Worm (Caenorhabditis elegans) whole organism, L1 larva: ENCODE data around the gene C47E8.4.
A peak's percentile ranks its signal among the peaks of the same experiment; 100 is the strongest.

Experiments
- C16A3.4 ChIP-seq: fragments of 150-350 bp; optimal IDR thresholded peaks from 2 replicates; lab custom pipeline; 2014; ENCODE audit warnings: missing biosample characterization, missing genetic modification characterization
- F16B12.6 ChIP-seq: fragments of 150-350 bp; optimal IDR thresholded peaks from 2 replicates; lab custom pipeline; 2014; ENCODE audit warnings: missing biosample characterization, missing genetic modification characterization
- Y116A8C.19 ChIP-seq: sonication (generic microtip); optimal IDR thresholded peaks from 2 replicates; lab custom pipeline; 2016; ENCODE audit warnings: missing compliant biosample characterization, missing genetic modification characterization, borderline replicate concordance
- alr-1 ChIP-seq: fragments of 200-800 bp; sonication (Bioruptor generic); optimal IDR thresholded peaks from 2 replicates; lab custom pipeline; 2018; ENCODE audit warnings: borderline replicate concordance, mild to moderate bottlenecking, missing genetic modification characterization, missing compliant biosample characterization
- blmp-1 ChIP-seq: fragments of 150-350 bp; optimal IDR thresholded peaks from 2 replicates; lab custom pipeline; 2014; ENCODE audit warnings: missing biosample characterization, missing genetic modification characterization
- ceh-63 ChIP-seq: fragments of 200-800 bp; sonication (Bioruptor generic); optimal IDR thresholded peaks from 2 replicates; lab custom pipeline; 2018; ENCODE audit warnings: mild to moderate bottlenecking, missing genetic modification characterization, missing compliant biosample characterization
- ceh-82 ChIP-seq, 3 experiments: fragments of 150-350 bp in 1 of 3; sonication (generic microtip) in 2 of 3; optimal IDR thresholded peaks; 2 replicates each; lab custom pipeline; 2014 to 2017; ENCODE audit warnings: missing biosample characterization in 3 of 3, missing genetic modification characterization in 3 of 3
- ceh-88 ChIP-seq: fragments of 200-800 bp; sonication (Bioruptor generic); IDR thresholded peaks from 2 replicates; pipeline ENCODE4 v1.3.6; 2022; ENCODE audit warnings: missing genetic modification characterization, missing compliant biosample characterization
- ceh-90 ChIP-seq: sonication (generic microtip); optimal IDR thresholded peaks from 2 replicates; lab custom pipeline; 2016; ENCODE audit warnings: missing genetic modification characterization, missing compliant biosample characterization
- ces-1 ChIP-seq: fragments of 150-350 bp; optimal IDR thresholded peaks from 2 replicates; lab custom pipeline; 2014; ENCODE audit warnings: missing biosample characterization, missing genetic modification reagents, missing genetic modification characterization
- dsc-1 ChIP-seq: sonication (generic microtip); optimal IDR thresholded peaks from 2 replicates; lab custom pipeline; 2016; ENCODE audit warnings: mild to moderate bottlenecking, missing genetic modification characterization, missing compliant biosample characterization
- efl-3 ChIP-seq: fragments of 200-800 bp; sonication (Bioruptor generic); optimal IDR thresholded peaks from 2 replicates; lab custom pipeline; 2018; ENCODE audit warnings: mild to moderate bottlenecking, missing genetic modification characterization, missing compliant biosample characterization
- egl-27 ChIP-seq, 2 experiments: fragments of 150-350 bp in 1 of 2; sonication (generic microtip); optimal IDR thresholded peaks; 3 replicates each; lab custom pipeline; 2017 to 2018; ENCODE audit warnings: missing biosample characterization in 2 of 2, missing genetic modification characterization in 2 of 2, missing genetic modification reagents in 2 of 2
- elt-2 ChIP-seq: sonication (generic microtip); optimal IDR thresholded peaks from 2 replicates; lab custom pipeline; 2016; ENCODE audit warnings: missing genetic modification characterization, mild to moderate bottlenecking, inconsistent platforms, missing compliant biosample characterization, missing genetic modification reagents
- ets-5 ChIP-seq: fragments of 200-800 bp; sonication (Bioruptor generic); IDR thresholded peaks from 2 replicates; pipeline ENCODE4 v1.3.6; 2022; ENCODE audit warnings: missing genetic modification characterization, missing compliant biosample characterization
- fkh-10 ChIP-seq: sonication (generic microtip); optimal IDR thresholded peaks from 2 replicates; lab custom pipeline; 2017; ENCODE audit warnings: missing biosample characterization, missing genetic modification reagents, missing genetic modification characterization
- fkh-4 ChIP-seq: sonication (generic microtip); optimal IDR thresholded peaks from 2 replicates; lab custom pipeline; 2016; ENCODE audit warnings: missing compliant biosample characterization, missing genetic modification characterization, borderline replicate concordance
- fos-1 ChIP-seq: fragments of 150-350 bp; optimal IDR thresholded peaks from 2 replicates; lab custom pipeline; 2014; ENCODE audit warnings: missing biosample characterization, missing genetic modification characterization
- hlh-17 ChIP-seq: fragments of 200-800 bp; sonication (Bioruptor generic); optimal IDR thresholded peaks from 2 replicates; lab custom pipeline; 2018; ENCODE audit warnings: missing genetic modification characterization, mild to moderate bottlenecking, missing compliant biosample characterization, moderate library complexity, borderline replicate concordance
- irx-1 ChIP-seq: sonication (generic microtip); optimal IDR thresholded peaks from 2 replicates; lab custom pipeline; 2016; ENCODE audit warnings: missing genetic modification characterization, missing compliant biosample characterization
- isw-1 ChIP-seq: fragments of 200-800 bp; sonication (Bioruptor generic); IDR thresholded peaks from 2 replicates; pipeline ENCODE4 v1.3.6; 2022; ENCODE audit warnings: missing genetic modification characterization, missing compliant biosample characterization
- lin-15B ChIP-seq: fragments of 150-350 bp; sonication (generic microtip); optimal IDR thresholded peaks from 3 replicates; lab custom pipeline; 2014; ENCODE audit warnings: missing biosample characterization, missing genetic modification characterization
- lir-3 ChIP-seq: sonication (generic microtip); optimal IDR thresholded peaks from 2 replicates; lab custom pipeline; 2016; ENCODE audit warnings: mild to moderate bottlenecking, missing genetic modification characterization, moderate library complexity, missing compliant biosample characterization; ENCODE audit not compliant: poor library complexity
- mdl-1 ChIP-seq, 2 experiments: fragments of 150-350 bp; optimal IDR thresholded peaks; 2 replicates each; lab custom pipeline; 2014 to 2017; ENCODE audit warnings: missing biosample characterization in 2 of 2, missing genetic modification characterization in 2 of 2, inconsistent platforms in 1 of 2
- mef-2 ChIP-seq: fragments of 150-350 bp; optimal IDR thresholded peaks from 2 replicates; lab custom pipeline; 2014; ENCODE audit warnings: missing biosample characterization, missing genetic modification characterization
- mep-1 ChIP-seq: fragments of 150-350 bp; optimal IDR thresholded peaks from 2 replicates; lab custom pipeline; 2014; ENCODE audit warnings: missing biosample characterization, missing genetic modification characterization
- nhr-19 ChIP-seq: fragments of 200-800 bp; sonication (Bioruptor generic); conservative IDR thresholded peaks from 2 replicates; pipeline ENCODE4 v1.3.6; 2022; ENCODE audit warnings: missing genetic modification characterization, missing compliant biosample characterization
- nhr-20 ChIP-seq: sonication (generic microtip); optimal IDR thresholded peaks from 2 replicates; lab custom pipeline; 2016; ENCODE audit warnings: mild to moderate bottlenecking, missing genetic modification characterization, missing compliant biosample characterization
- nhr-237 ChIP-seq: fragments of 150-350 bp; optimal IDR thresholded peaks from 2 replicates; lab custom pipeline; 2014; ENCODE audit warnings: missing biosample characterization, missing genetic modification characterization
- nhr-28 ChIP-seq: fragments of 150-350 bp; optimal IDR thresholded peaks from 2 replicates; lab custom pipeline; 2014; ENCODE audit warnings: missing biosample characterization, missing genetic modification characterization
- nhr-47 ChIP-seq: sonication (generic microtip); optimal IDR thresholded peaks from 2 replicates; lab custom pipeline; 2016; ENCODE audit warnings: mild to moderate bottlenecking, missing genetic modification characterization, moderate library complexity, missing compliant biosample characterization
- nhr-76 ChIP-seq: sonication (generic microtip); optimal IDR thresholded peaks from 2 replicates; lab custom pipeline; 2017; ENCODE audit warnings: missing biosample characterization, missing genetic modification characterization
- nhr-84 ChIP-seq: sonication (generic microtip); optimal IDR thresholded peaks from 2 replicates; lab custom pipeline; 2017; ENCODE audit warnings: missing biosample characterization, missing genetic modification characterization
- pag-3 ChIP-seq: sonication (generic microtip); optimal IDR thresholded peaks from 2 replicates; lab custom pipeline; 2017; ENCODE audit warnings: missing genetic modification characterization, mild to moderate bottlenecking, missing compliant biosample characterization, antibody characterized with exemption, borderline replicate concordance; ENCODE audit not compliant: insufficient read depth
- pax-3 ChIP-seq: fragments of 200-800 bp; sonication (Bioruptor generic); optimal IDR thresholded peaks from 2 replicates; lab custom pipeline; 2018; ENCODE audit warnings: mild to moderate bottlenecking, missing genetic modification characterization, moderate library complexity, missing compliant biosample characterization
- pqm-1 ChIP-seq: sonication (generic microtip); optimal IDR thresholded peaks from 3 replicates; lab custom pipeline; 2017; ENCODE audit warnings: missing biosample characterization, missing genetic modification characterization
- rnt-1 ChIP-seq: sonication (generic microtip); optimal IDR thresholded peaks from 2 replicates; lab custom pipeline; 2016; ENCODE audit warnings: mild to moderate bottlenecking, missing genetic modification characterization, moderate library complexity, missing compliant biosample characterization
- skn-1 ChIP-seq: fragments of 150-350 bp; optimal IDR thresholded peaks from 2 replicates; lab custom pipeline; 2014; ENCODE audit warnings: missing biosample characterization, missing genetic modification characterization
- tbx-2 ChIP-seq: sonication (generic microtip); optimal IDR thresholded peaks from 2 replicates; lab custom pipeline; 2016; ENCODE audit warnings: missing genetic modification characterization, missing compliant biosample characterization
- unc-130 ChIP-seq: fragments of 150-350 bp; optimal IDR thresholded peaks from 2 replicates; lab custom pipeline; 2017; ENCODE audit warnings: missing biosample characterization, missing genetic modification characterization, inconsistent platforms
- unc-62 ChIP-seq: fragments of 150-350 bp; optimal IDR thresholded peaks from 2 replicates; lab custom pipeline; 2014; ENCODE audit warnings: missing biosample characterization, missing genetic modification reagents, missing genetic modification characterization
- unc-86 ChIP-seq: sonication (generic microtip); optimal IDR thresholded peaks from 2 replicates; lab custom pipeline; 2016; ENCODE audit warnings: missing genetic modification characterization, missing compliant biosample characterization
- unc-98 ChIP-seq: fragments of 200-800 bp; sonication (Bioruptor generic); IDR thresholded peaks from 2 replicates; pipeline ENCODE4 v1.3.6; 2022; ENCODE audit warnings: missing genetic modification characterization, missing compliant biosample characterization
- xbp-1 ChIP-seq: sonication (generic microtip); optimal IDR thresholded peaks from 2 replicates; lab custom pipeline; 2016; ENCODE audit warnings: missing genetic modification characterization, missing compliant biosample characterization
- zag-1 ChIP-seq: fragments of 150-350 bp; optimal IDR thresholded peaks from 2 replicates; lab custom pipeline; 2014; ENCODE audit warnings: missing biosample characterization, missing genetic modification characterization

Gene C47E8.4

DNA sequence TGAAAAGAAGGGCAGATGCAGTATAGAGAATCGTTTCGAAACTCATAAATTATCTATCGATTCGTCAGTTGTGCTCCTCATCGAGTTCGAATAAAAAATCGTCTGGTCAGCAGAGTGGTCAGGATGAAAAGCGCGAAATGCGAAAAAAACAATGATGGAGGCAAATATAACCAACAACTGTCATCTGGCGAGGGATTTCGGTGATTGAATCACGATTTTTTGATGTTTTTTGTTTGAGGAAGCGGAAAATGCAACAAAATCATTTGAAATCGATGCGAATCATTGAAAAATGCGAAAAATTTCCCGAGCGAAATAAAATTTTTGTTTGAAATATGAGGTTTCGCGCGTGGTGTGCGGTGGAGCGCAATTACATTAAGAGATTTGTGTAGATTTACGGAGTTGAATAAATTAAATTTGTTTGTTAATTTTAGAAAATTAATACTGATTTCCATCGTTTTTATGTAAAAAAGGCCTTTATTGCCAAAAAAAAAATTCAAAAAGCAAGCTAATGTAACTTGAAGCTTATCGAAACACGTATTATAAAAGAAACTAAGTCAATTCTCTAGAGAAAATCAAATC, 49.0 kb upstream of the C47E8.4 start, which contains the start of gene unc-61 (continued):
- TF ChIP-seq nhr-20 (tag; lab: Kevin White, UChicago) (peak; percentile 21), nhr-237 (tag; lab: Kevin White, UChicago) (no peak), unc-98 (GFP tag; lab: Robert Waterston, UW) (no peak), elt-2 (no peak), C16A3.4 (tag; lab: Kevin White, UChicago) (peak; percentile 26), mef-2 (no peak), ceh-90 (tag; lab: Kevin White, UChicago) (no peak), dsc-1 (tag; lab: Kevin White, UChicago) (no peak), hlh-17 (GFP tag; lab: Kevin White, UChicago) (no peak), ceh-82 (tag; optimal IDR thresholded peaks at IDR 0.05; lab: Kevin White, UChicago) (peak in 1 of 3 experiments; percentile 49), tbx-2 (tag; lab: Kevin White, UChicago) (no peak), mep-1 (tag; lab: Kevin White, UChicago) (peak; percentile 15), xbp-1 (peak; percentile 31), lin-15B (tag; lab: Kevin White, UChicago) (peak; percentile 45), nhr-76 (no peak), F16B12.6 (tag; lab: Kevin White, UChicago) (peak; percentile 35), ceh-63 (GFP tag; lab: Kevin White, UChicago) (no peak), skn-1 (tag; lab: Kevin White, UChicago) (peak; percentile 61), efl-3 (GFP tag; lab: Kevin White, UChicago) (no peak), isw-1 (GFP tag; lab: Robert Waterston, UW) (0 out of 2 replicates have a peak, but pooled peaks have one; percentile 7), fkh-4 (tag; lab: Kevin White, UChicago) (no peak), lir-3 (no peak), Y116A8C.19 (no peak), blmp-1 (tag; lab: Kevin White, UChicago) (peak; percentile 5), nhr-28 (no peak), mdl-1 (tag; optimal IDR thresholded peaks at IDR 0.05; lab: Kevin White, UChicago) (no peak), unc-130 (tag; lab: Kevin White, UChicago) (peak; percentile 25), pax-3 (tag; lab: Kevin White, UChicago) (no peak), ces-1 (GFP tag; lab: Kevin White, UChicago) (no peak), nhr-47 (tag; lab: Kevin White, UChicago) (no peak), fkh-10 (no peak), pqm-1 (no peak), irx-1 (tag; lab: Kevin White, UChicago) (no peak), unc-62 (GFP tag; lab: Kevin White, UChicago) (no peak), pag-3 (tag; lab: Kevin White, UChicago) (no peak), zag-1 (no peak)

DNA sequence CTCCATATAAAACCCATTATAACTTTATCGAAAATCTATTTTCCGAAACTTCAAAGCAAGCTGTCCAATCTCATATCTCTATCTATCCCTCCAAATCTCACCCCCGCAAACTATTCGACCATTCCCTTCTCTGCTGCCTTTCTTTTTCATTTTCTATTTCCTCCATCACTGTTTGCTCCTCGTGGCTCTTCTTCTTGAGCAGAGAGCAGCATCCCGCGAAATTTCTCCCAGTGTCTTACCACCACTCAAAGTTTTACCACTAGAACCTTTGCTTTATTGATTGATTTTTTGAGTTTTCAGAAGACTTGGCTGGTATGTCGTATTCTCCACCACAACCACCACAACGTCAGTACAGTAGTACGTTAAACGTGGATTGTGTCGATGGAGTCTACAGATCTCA, 44.1 kb upstream of the C47E8.4 start, which contains the start of gene oig-3:
TSS of gene oig-3 (plus strand) at position 301 of the 400 bp plus-strand sequence.
- TF ChIP-seq elt-2 (no peak), rnt-1 (tag; lab: Kevin White, UChicago) (no peak), nhr-19 (GFP tag; lab: Robert Waterston, UW) (no peak), ets-5 (no peak), fos-1 (no peak), unc-86 (tag; lab: Kevin White, UChicago) (no peak), nhr-76 (no peak), mef-2 (no peak), nhr-84 (tag; lab: Kevin White, UChicago) (no peak), hlh-17 (GFP tag; lab: Kevin White, UChicago) (no peak), efl-3 (GFP tag; lab: Kevin White, UChicago) (no peak), ceh-88 (GFP tag; lab: Robert Waterston, UW) (no peak), alr-1 (no peak), nhr-28 (no peak), nhr-47 (tag; lab: Kevin White, UChicago) (no peak), egl-27 (tag; optimal IDR thresholded peaks at IDR 0.05; lab: Kevin White, UChicago) (no peak)
